Fruit fly (Drosophila melanogaster): ENCODE results near the gene Glt.

Gene Glt

dm6 chr2L:8691292-8691975 lies 18.9 kb downstream of the Glt start (continued):
- TF ChIP-seq ss (GFP tag; optimal IDR thresholded peaks at IDR 0.05) (peak; percentile 90 to 94), eg (GFP tag; IDR thresholded peaks at IDR 0.05) (peak; percentile 72; the same call in 2 of the 3 replicates), Ets21C (GFP tag; optimal IDR thresholded peaks at IDR 0.05) (peak; percentile 66), Gug (GFP tag; IDR thresholded peaks at IDR 0.05) (peak; percentile 61; the same call in 1 of the 2 replicates), achi (GFP tag; optimal IDR thresholded peaks at IDR 0.05) (peak; percentile 93), CG9139 (GFP tag; optimal IDR thresholded peaks at IDR 0.05) (peak; percentile 69), Eip75B (GFP tag; optimal IDR thresholded peaks at IDR 0.05) (peak; percentile 87), CG6276 (GFP tag; optimal IDR thresholded peaks at IDR 0.05) (peak; percentile 93), cyc (GFP tag; optimal IDR thresholded peaks at IDR 0.05) (peak; percentile 80)

- peak; percentile 8 for TF ChIP-seq Sox14 (GFP tag; optimal IDR thresholded peaks at IDR 0.05)
- TF ChIP-seq spab (GFP tag; optimal IDR thresholded peaks at IDR 0.05): no peak
- TF ChIP-seq CG11902 (GFP tag; optimal IDR thresholded peaks at IDR 0.05): no peak
- TF ChIP-seq achi (GFP tag; optimal IDR thresholded peaks at IDR 0.05): peak; percentile 8
- peak; percentile 21 for TF ChIP-seq Sox102F (GFP tag; optimal IDR thresholded peaks at IDR 0.05)
- TF ChIP-seq CG8319 (GFP tag; optimal IDR thresholded peaks at IDR 0.05): no peak
- no peak for TF ChIP-seq CG15336 (GFP tag; IDR thresholded peaks at IDR 0.05)
- TF ChIP-seq CG4318 (GFP tag; optimal IDR thresholded peaks at IDR 0.05): no peak
- no peak for TF ChIP-seq fd85E (GFP tag; optimal IDR thresholded peaks at IDR 0.05)
- no peak for TF ChIP-seq dac (GFP tag; optimal IDR thresholded peaks at IDR 0.05)
- no peak for TF ChIP-seq Hr39 (GFP tag; optimal IDR thresholded peaks at IDR 0.05)
- TF ChIP-seq CG1621 (tag; optimal IDR thresholded peaks at IDR 0.05): no peak
- no peak for TF ChIP-seq Ets96B (tag; optimal IDR thresholded peaks at IDR 0.05)
- TF ChIP-seq eg (GFP tag; IDR thresholded peaks at IDR 0.05): peak; percentile 52; the same call in 1 of the 3 replicates
- TF ChIP-seq net (GFP tag; optimal IDR thresholded peaks at IDR 0.05): no peak
- peak; percentile 58 for TF ChIP-seq Eip78C (GFP tag)
- no peak for TF ChIP-seq CG11294 (GFP tag; IDR thresholded peaks at IDR 0.05)
- TF ChIP-seq svp (GFP tag): peak; percentile 80
- TF ChIP-seq pdm3 (GFP tag; optimal IDR thresholded peaks at IDR 0.05): no peak
- no peak for TF ChIP-seq CG32006 (GFP tag; optimal IDR thresholded peaks at IDR 0.05)
- no peak for TF ChIP-seq Hr4 (GFP tag; optimal IDR thresholded peaks at IDR 0.05)
- TF ChIP-seq CG34406 (GFP tag; optimal IDR thresholded peaks at IDR 0.05): no peak
- no peak for TF ChIP-seq CG10631 (GFP tag; optimal IDR thresholded peaks at IDR 0.05)
- TF ChIP-seq ss (GFP tag; optimal IDR thresholded peaks at IDR 0.05): no peak
- TF ChIP-seq CG8119 (GFP tag; IDR thresholded peaks at IDR 0.05): peak; percentile 17; the same call in 1 of the 3 replicates
- no peak for TF ChIP-seq CG6792 (GFP tag; optimal IDR thresholded peaks at IDR 0.05)
- TF ChIP-seq CG16779 (tag; optimal IDR thresholded peaks at IDR 0.05): no peak
- peak; percentile 12 for TF ChIP-seq Met (GFP tag; optimal IDR thresholded peaks at IDR 0.05)
- no peak for TF ChIP-seq fd59A (GFP tag; optimal IDR thresholded peaks at IDR 0.05)
- TF ChIP-seq CG6163 (GFP tag; IDR thresholded peaks at IDR 0.05): 0 out of 3 replicates have a peak, but pooled peaks have one; percentile 43
- TF ChIP-seq Blimp-1 (GFP tag; optimal IDR thresholded peaks at IDR 0.05): peak; percentile 50
- no peak for TF ChIP-seq CG9139 (GFP tag; optimal IDR thresholded peaks at IDR 0.05)
- TF ChIP-seq Lpt (GFP tag; optimal IDR thresholded peaks at IDR 0.05): peak; percentile 15
- no peak for TF ChIP-seq CG10669 (GFP tag; optimal IDR thresholded peaks at IDR 0.05)
- no peak for TF ChIP-seq salr (GFP tag; optimal IDR thresholded peaks at IDR 0.05)
- TF ChIP-seq CG8632 (GFP tag; optimal IDR thresholded peaks at IDR 0.05): no peak
- no peak for TF ChIP-seq cyc (GFP tag; optimal IDR thresholded peaks at IDR 0.05)
- TF ChIP-seq CG31627 (GFP tag; optimal IDR thresholded peaks at IDR 0.05): peak; percentile 21
- peak; percentile 22 for TF ChIP-seq CG3919 (GFP tag; optimal IDR thresholded peaks at IDR 0.05)
- TF ChIP-seq acj6 (GFP tag; optimal IDR thresholded peaks at IDR 0.05): no peak
- no peak for TF ChIP-seq CG11762 (GFP tag; optimal IDR thresholded peaks at IDR 0.05; ENCODE audit: insufficient read depth)
- TF ChIP-seq esn (GFP tag; optimal IDR thresholded peaks at IDR 0.05): peak; percentile 47
- TF ChIP-seq fkh (GFP tag; optimal IDR thresholded peaks at IDR 0.05): peak; percentile 94
These were observed 20.1 kb downstream of the Glt start for dm6 chr2L:8692426-8693180.

Data from whole organism, prepupa.